Worm (Caenorhabditis elegans): ENCODE data around the gene C25D7.9.

DNA sequence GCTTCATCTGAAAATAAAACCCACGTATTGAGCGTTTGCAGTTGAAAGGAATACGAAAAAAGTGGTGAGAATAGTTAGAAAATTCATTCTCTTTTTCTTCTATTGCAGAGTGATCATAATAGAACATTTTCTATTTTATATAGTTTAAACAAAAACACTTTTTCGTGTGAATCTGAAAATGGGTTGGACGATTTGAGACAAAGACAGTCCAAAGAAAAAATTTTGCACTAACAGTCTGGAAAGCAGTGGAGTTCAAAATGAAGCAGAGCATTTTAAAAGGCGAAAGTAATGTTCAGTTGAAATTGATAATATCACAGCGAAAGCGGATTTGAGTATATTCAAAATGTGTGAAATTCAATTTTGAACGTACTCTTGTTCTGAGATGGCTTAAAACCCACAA is 23.7 kb downstream of the C25D7.9 start, which contains the start of gene C01G10.18:
- TF ChIP-seq pha-4 (tag; optimal IDR thresholded peaks at IDR 0.05) (no peak), ces-1 (GFP tag; optimal IDR thresholded peaks at IDR 0.05) (no peak), ztf-11 (tag; optimal IDR thresholded peaks at IDR 0.05) (no peak), ceh-43 (GFP tag; optimal IDR thresholded peaks at IDR 0.05) (no peak), lin-32 (GFP tag; optimal IDR thresholded peaks at IDR 0.05) (no peak), elt-1 (tag; optimal IDR thresholded peaks at IDR 0.05; ENCODE audit: borderline replicate concordance, insufficient read depth) (no peak), cnd-1 (tag; optimal IDR thresholded peaks at IDR 0.05) (no peak), ham-2 (GFP tag; optimal IDR thresholded peaks at IDR 0.05) (no peak), nhr-237 (tag; optimal IDR thresholded peaks at IDR 0.05) (no peak), nhr-76 (tag; optimal IDR thresholded peaks at IDR 0.05) (no peak), unc-62 (GFP tag; optimal IDR thresholded peaks at IDR 0.05) (no peak), snpc-4 (tag; optimal IDR thresholded peaks at IDR 0.05) (no peak)

Data from whole organism, mixed stage, embryonic.